Worm (Caenorhabditis elegans) whole organism, L1 larva: ENCODE results near the gene str-130.
A peak's percentile ranks its signal among the peaks of the same experiment; 100 is the strongest.

Experiments
- alr-1 ChIP-seq: fragments of 200-800 bp; sonication (Bioruptor generic); optimal IDR thresholded peaks from 2 replicates; lab custom pipeline; 2018; ENCODE audit warnings: borderline replicate concordance, mild to moderate bottlenecking, missing genetic modification characterization, missing compliant biosample characterization
- ama-1 ChIP-seq: fragments of 150-350 bp; optimal IDR thresholded peaks from 2 replicates; lab custom pipeline; 2014
- blmp-1 ChIP-seq: fragments of 150-350 bp; optimal IDR thresholded peaks from 2 replicates; lab custom pipeline; 2014; ENCODE audit warnings: missing biosample characterization, missing genetic modification characterization
- ceh-8 ChIP-seq: fragments of 200-800 bp; sonication (Bioruptor generic); optimal IDR thresholded peaks from 2 replicates; lab custom pipeline; 2018; ENCODE audit warnings: mild to moderate bottlenecking, missing genetic modification characterization, moderate library complexity, missing compliant biosample characterization
- efl-1 ChIP-seq, 4 experiments: fragments of 150-350 bp; optimal IDR thresholded peaks in 3 of 4; peaks in 1 of 4; 1 replicate in 1 of 4; 2 replicates in 3 of 4; lab custom pipeline; 2014; ENCODE audit warnings: missing biosample characterization in 2 of 4, missing genetic modification characterization in 2 of 4, missing genetic modification reagents in 2 of 4
- efl-3 ChIP-seq: fragments of 200-800 bp; sonication (Bioruptor generic); optimal IDR thresholded peaks from 2 replicates; lab custom pipeline; 2018; ENCODE audit warnings: mild to moderate bottlenecking, missing genetic modification characterization, missing compliant biosample characterization
- egl-27 ChIP-seq, 2 experiments: fragments of 150-350 bp in 1 of 2; sonication (generic microtip); optimal IDR thresholded peaks; 3 replicates each; lab custom pipeline; 2017 to 2018; ENCODE audit warnings: missing biosample characterization in 2 of 2, missing genetic modification characterization in 2 of 2, missing genetic modification reagents in 2 of 2
- ets-5 ChIP-seq: fragments of 200-800 bp; sonication (Bioruptor generic); IDR thresholded peaks from 2 replicates; pipeline ENCODE4 v1.3.6; 2022; ENCODE audit warnings: missing genetic modification characterization, missing compliant biosample characterization
- fkh-4 ChIP-seq: sonication (generic microtip); optimal IDR thresholded peaks from 2 replicates; lab custom pipeline; 2016; ENCODE audit warnings: missing compliant biosample characterization, missing genetic modification characterization, borderline replicate concordance
- grh-1 ChIP-seq: fragments of 200-800 bp; sonication (Bioruptor generic); IDR thresholded peaks from 2 replicates; pipeline ENCODE4 v1.3.6; 2022; ENCODE audit warnings: missing genetic modification reagents, missing genetic modification characterization, missing compliant biosample characterization
- isw-1 ChIP-seq: fragments of 200-800 bp; sonication (Bioruptor generic); IDR thresholded peaks from 2 replicates; pipeline ENCODE4 v1.3.6; 2022; ENCODE audit warnings: missing genetic modification characterization, missing compliant biosample characterization
- jun-1 ChIP-seq: fragments of 150-350 bp; optimal IDR thresholded peaks from 2 replicates; lab custom pipeline; 2014; ENCODE audit warnings: missing biosample characterization, missing genetic modification reagents, missing genetic modification characterization
- lin-13 ChIP-seq: fragments of 150-350 bp; optimal IDR thresholded peaks from 2 replicates; lab custom pipeline; 2014; ENCODE audit warnings: missing biosample characterization, missing genetic modification reagents, missing genetic modification characterization
- lin-14 ChIP-seq: fragments of 200-800 bp; sonication (Bioruptor generic); optimal IDR thresholded peaks from 2 replicates; lab custom pipeline; 2018; ENCODE audit warnings: mild to moderate bottlenecking, missing genetic modification characterization, moderate library complexity, missing compliant biosample characterization
- lin-15B ChIP-seq: fragments of 150-350 bp; sonication (generic microtip); optimal IDR thresholded peaks from 3 replicates; lab custom pipeline; 2014; ENCODE audit warnings: missing biosample characterization, missing genetic modification characterization
- lin-35 ChIP-seq, 2 experiments: fragments of 150-350 bp; optimal IDR thresholded peaks; 2 replicates each; lab custom pipeline; 2014; ENCODE audit warnings: missing biosample characterization in 2 of 2, missing genetic modification characterization in 2 of 2, missing genetic modification reagents in 2 of 2
- lin-39 ChIP-seq: fragments of 150-350 bp; optimal IDR thresholded peaks from 2 replicates; lab custom pipeline; 2014; ENCODE audit warnings: missing biosample characterization, missing genetic modification reagents, missing genetic modification characterization
- mab-9 ChIP-seq: fragments of 200-800 bp; sonication (Bioruptor generic); IDR thresholded peaks from 2 replicates; pipeline ENCODE4 v1.3.6; 2022; ENCODE audit warnings: missing genetic modification reagents, missing genetic modification characterization, missing compliant biosample characterization
- mef-2 ChIP-seq: fragments of 150-350 bp; optimal IDR thresholded peaks from 2 replicates; lab custom pipeline; 2014; ENCODE audit warnings: missing biosample characterization, missing genetic modification characterization
- mep-1 ChIP-seq: fragments of 150-350 bp; optimal IDR thresholded peaks from 2 replicates; lab custom pipeline; 2014; ENCODE audit warnings: missing biosample characterization, missing genetic modification characterization
- nhr-47 ChIP-seq: sonication (generic microtip); optimal IDR thresholded peaks from 2 replicates; lab custom pipeline; 2016; ENCODE audit warnings: mild to moderate bottlenecking, missing genetic modification characterization, moderate library complexity, missing compliant biosample characterization
- nhr-71 ChIP-seq: sonication (generic microtip); optimal IDR thresholded peaks from 2 replicates; lab custom pipeline; 2016; ENCODE audit warnings: mild to moderate bottlenecking, missing genetic modification characterization, moderate library complexity, missing compliant biosample characterization
- nhr-84 ChIP-seq: sonication (generic microtip); optimal IDR thresholded peaks from 2 replicates; lab custom pipeline; 2017; ENCODE audit warnings: missing biosample characterization, missing genetic modification characterization
- nhr-85 ChIP-seq: sonication (generic microtip); peaks from one replicate; lab custom pipeline; 2016; ENCODE audit warnings: missing genetic modification characterization, inconsistent platforms, missing compliant biosample characterization
- pag-3 ChIP-seq: sonication (generic microtip); optimal IDR thresholded peaks from 2 replicates; lab custom pipeline; 2017; ENCODE audit warnings: missing genetic modification characterization, mild to moderate bottlenecking, missing compliant biosample characterization, antibody characterized with exemption, borderline replicate concordance; ENCODE audit not compliant: insufficient read depth
- pax-3 ChIP-seq: fragments of 200-800 bp; sonication (Bioruptor generic); optimal IDR thresholded peaks from 2 replicates; lab custom pipeline; 2018; ENCODE audit warnings: mild to moderate bottlenecking, missing genetic modification characterization, moderate library complexity, missing compliant biosample characterization
- rnt-1 ChIP-seq: sonication (generic microtip); optimal IDR thresholded peaks from 2 replicates; lab custom pipeline; 2016; ENCODE audit warnings: mild to moderate bottlenecking, missing genetic modification characterization, moderate library complexity, missing compliant biosample characterization
- snu-23 ChIP-seq: sonication (generic microtip); optimal IDR thresholded peaks from 2 replicates; lab custom pipeline; 2016; ENCODE audit warnings: missing genetic modification characterization, missing compliant biosample characterization
- sox-4 ChIP-seq: sonication (generic microtip); optimal IDR thresholded peaks from 2 replicates; lab custom pipeline; 2016; ENCODE audit warnings: missing genetic modification characterization, missing compliant biosample characterization
- swsn-7 ChIP-seq: sonication (generic microtip); optimal IDR thresholded peaks from 2 replicates; lab custom pipeline; 2016; ENCODE audit warnings: missing genetic modification characterization, missing compliant biosample characterization
- tlp-1 ChIP-seq: fragments of 150-350 bp; optimal IDR thresholded peaks from 2 replicates; lab custom pipeline; 2014; ENCODE audit warnings: missing biosample characterization, missing genetic modification characterization
- unc-30 ChIP-seq: sonication (generic microtip); optimal IDR thresholded peaks from 2 replicates; lab custom pipeline; 2017; ENCODE audit warnings: missing biosample characterization, missing genetic modification characterization
- unc-86 ChIP-seq: sonication (generic microtip); optimal IDR thresholded peaks from 2 replicates; lab custom pipeline; 2016; ENCODE audit warnings: missing genetic modification characterization, missing compliant biosample characterization
- zag-1 ChIP-seq: fragments of 150-350 bp; optimal IDR thresholded peaks from 2 replicates; lab custom pipeline; 2014; ENCODE audit warnings: missing biosample characterization, missing genetic modification characterization
- zip-4 ChIP-seq: fragments of 200-800 bp; sonication (Bioruptor generic); optimal IDR thresholded peaks from 2 replicates; lab custom pipeline; 2018; ENCODE audit warnings: mild to moderate bottlenecking, missing genetic modification characterization, moderate library complexity, missing compliant biosample characterization
- ztf-11 ChIP-seq, 2 experiments: sonication (generic microtip); optimal IDR thresholded peaks; 2 replicates each; lab custom pipeline; 2016 to 2017; ENCODE audit warnings: missing genetic modification characterization in 2 of 2, missing biosample characterization in 1 of 2, missing compliant biosample characterization in 1 of 2
- ztf-4 ChIP-seq: fragments of 150-350 bp; optimal IDR thresholded peaks from 2 replicates; lab custom pipeline; 2014; ENCODE audit warnings: missing biosample characterization, missing genetic modification characterization

The str-130 gene

ce11 chrV:8055170-8055569 lies 35.3 kb downstream of the str-130 start:
- TF ChIP-seq mab-9 (GFP tag; lab: Robert Waterston, UW) (no peak), lin-15B (tag; lab: Kevin White, UChicago) (no peak), pax-3 (tag; lab: Kevin White, UChicago) (no peak), pag-3 (tag; lab: Kevin White, UChicago) (no peak), mef-2 (tag; lab: Kevin White, UChicago) (no peak), blmp-1 (tag; lab: Kevin White, UChicago) (peak; percentile 79)
- TF ChIP-seq, all 84 proteins: peak for 1

- TF ChIP-seq mef-2 (tag; lab: Kevin White, UChicago): no peak
- TF ChIP-seq lin-39: no peak
- TF ChIP-seq blmp-1 (tag; lab: Kevin White, UChicago): peak; percentile 16
- peak; percentile 9 for TF ChIP-seq nhr-85
Observed at ce11 chrV:8054130-8054529, 36.4 kb downstream of the str-130 start, which contains the start of gene ZC513.2. Gene ZC513.2 (plus strand): TSS chrV:8054430.

ce11 chrV:8051851-8052250 lies 38.6 kb downstream of the str-130 start, which contains the start of gene sth-1:
Gene sth-1 (plus strand): TSS chrV:8052151.
- TF ChIP-seq zag-1: no peak
- no peak for TF ChIP-seq nhr-84 (tag; lab: Kevin White, UChicago)
- no peak for TF ChIP-seq egl-27 (tag; optimal IDR thresholded peaks at IDR 0.05; lab: Kevin White, UChicago)
- no peak for TF ChIP-seq nhr-71 (tag; lab: Kevin White, UChicago)
- no peak for TF ChIP-seq ztf-4
- TF ChIP-seq alr-1 (tag; lab: Kevin White, UChicago): no peak
- no peak for TF ChIP-seq isw-1 (GFP tag; lab: Robert Waterston, UW)

ce11 chrV:8050811-8051210 lies 39.7 kb downstream of the str-130 start, which contains the start of gene col-43:
Gene col-43 (minus strand): TSS chrV:8050911.
- no peak for TF ChIP-seq pag-3 (tag; lab: Kevin White, UChicago)
- peak; percentile 21 for TF ChIP-seq blmp-1 (tag; lab: Kevin White, UChicago)
- TF ChIP-seq grh-1 (GFP tag; lab: Robert Waterston, UW): no peak

ce11 chrV:8050059-8050677 lies 40.3 kb downstream of the str-130 start:
- TF ChIP-seq ceh-8 (GFP tag; lab: Kevin White, UChicago): peak; percentile 14
- no peak for TF ChIP-seq blmp-1 (tag; lab: Kevin White, UChicago)

- TF ChIP-seq fkh-4 (tag; lab: Kevin White, UChicago): no peak
- no peak for TF ChIP-seq ets-5 (GFP tag; lab: Robert Waterston, UW)
- TF ChIP-seq ztf-11 (tag; optimal IDR thresholded peaks at IDR 0.05; lab: Kevin White, UChicago): no peak
- TF ChIP-seq zip-4 (GFP tag; lab: Kevin White, UChicago): no peak
- no peak for TF ChIP-seq blmp-1 (tag; lab: Kevin White, UChicago)
- TF ChIP-seq ama-1 (lab: Kevin White, UChicago): no peak
- no peak for TF ChIP-seq efl-3
Observed at ce11 chrV:8046706-8047105, 43.8 kb downstream of the str-130 start, which contains the start of gene ZC513.3. Gene ZC513.3 (plus strand): TSS chrV:8047006.

ce11 chrV:8044957-8045356 lies 45.5 kb downstream of the str-130 start:
- TF ChIP-seq swsn-7 (tag; lab: Kevin White, UChicago) (no peak), egl-27 (tag; optimal IDR thresholded peaks at IDR 0.05; lab: Kevin White, UChicago) (no peak), blmp-1 (tag; lab: Kevin White, UChicago) (peak; percentile 68), pag-3 (tag; lab: Kevin White, UChicago) (no peak), unc-86 (no peak), ets-5 (GFP tag; lab: Robert Waterston, UW) (no peak), efl-3 (no peak), sox-4 (no peak), nhr-85 (peak; percentile 84), unc-30 (tag; lab: Kevin White, UChicago) (no peak), tlp-1 (no peak), jun-1 (tag; lab: Kevin White, UChicago) (no peak), snu-23 (peak; percentile 2), lin-14 (GFP tag; lab: Kevin White, UChicago) (peak; percentile 61), efl-1 (optimal IDR thresholded peaks at IDR 0.05; lab: Kevin White, UChicago) (no peak), efl-1 (GFP tag; optimal IDR thresholded peaks at IDR 0.05 in 1 of 2; lab: Kevin White, UChicago) (peak in 1 of 2 experiments; percentile 66), mep-1 (tag; lab: Kevin White, UChicago) (peak; percentile 46), nhr-47 (tag; lab: Kevin White, UChicago) (no peak), lin-35 (GFP tag; optimal IDR thresholded peaks at IDR 0.05; lab: Kevin White, UChicago) (no peak), grh-1 (GFP tag; lab: Robert Waterston, UW) (0 out of 2 replicates have a peak, but pooled peaks have one; percentile 7), lin-13 (GFP tag; lab: Kevin White, UChicago) (no peak), rnt-1 (tag; lab: Kevin White, UChicago) (no peak)
